Fruit fly (Drosophila melanogaster) whole organism, embryonic: ENCODE data around the gene Sr-CIII.

Experiments
- Atf6 ChIP-seq: fragments of 200-800 bp; sonication (Bioruptor generic); IDR thresholded peaks from 2 replicates; pipeline ENCODE4 v1.3.6; 2022; ENCODE audit warnings: missing biosample characterization, missing genetic modification characterization
- CG10654 ChIP-seq: fragments of 200-800 bp; sonication (Bioruptor generic); optimal IDR thresholded peaks from 2 replicates; lab custom pipeline; 2016; ENCODE audit warnings: missing biosample characterization, missing genetic modification characterization
- CG11093 ChIP-seq: fragments of 200-800 bp; sonication (Bioruptor generic); IDR thresholded peaks from 3 replicates; pipeline ENCODE4 v1.3.6; 2022; ENCODE audit warnings: missing biosample characterization, missing genetic modification characterization
- CG11456 ChIP-seq: fragments of 200-800 bp; sonication (Bioruptor generic); IDR thresholded peaks from 3 replicates; pipeline ENCODE4 v1.3.6; 2022; ENCODE audit warnings: missing biosample characterization, missing genetic modification characterization
- CG15601 ChIP-seq: fragments of 200-800 bp; sonication (Bioruptor generic); optimal IDR thresholded peaks from 3 replicates; lab custom pipeline; 2019; ENCODE audit warnings: missing biosample characterization, mild to moderate bottlenecking, missing genetic modification characterization, moderate library complexity
- CG17912 ChIP-seq: fragments of 200-800 bp; sonication (Bioruptor generic); optimal IDR thresholded peaks from 2 replicates; lab custom pipeline; 2018; ENCODE audit warnings: missing biosample characterization, mild to moderate bottlenecking, missing genetic modification characterization
- CG1792 ChIP-seq: fragments of 200-800 bp; sonication (Bioruptor generic); optimal IDR thresholded peaks from 2 replicates; lab custom pipeline; 2016; ENCODE audit warnings: missing biosample characterization, missing genetic modification characterization
- CG18262 ChIP-seq: fragments of 200-800 bp; optimal IDR thresholded peaks from 3 replicates; lab custom pipeline; 2019; ENCODE audit warnings: missing biosample characterization, mild to moderate bottlenecking, missing genetic modification characterization, moderate library complexity
- CG1832 ChIP-seq: fragments of 200-800 bp; sonication (Bioruptor generic); optimal IDR thresholded peaks from 2 replicates; lab custom pipeline; 2017; ENCODE audit warnings: missing biosample characterization, mild to moderate bottlenecking, missing genetic modification characterization, inconsistent platforms
- CG18476 ChIP-seq: fragments of 200-800 bp; sonication (Bioruptor generic); optimal IDR thresholded peaks from 2 replicates; lab custom pipeline; 2016; ENCODE audit warnings: missing biosample characterization, mild to moderate bottlenecking, missing genetic modification characterization
- CG2120 ChIP-seq: fragments of 200-800 bp; sonication (Bioruptor generic); optimal IDR thresholded peaks from 3 replicates; lab custom pipeline; 2016; ENCODE audit warnings: missing biosample characterization, missing genetic modification characterization
- CG2678 ChIP-seq: fragments of 200-800 bp; sonication (Bioruptor generic); optimal IDR thresholded peaks from 3 replicates; lab custom pipeline; 2019; ENCODE audit warnings: missing biosample characterization, mild to moderate bottlenecking, missing genetic modification characterization, moderate library complexity
- CG30403 ChIP-seq: fragments of 200-800 bp; sonication (Bioruptor generic); optimal IDR thresholded peaks from 3 replicates; lab custom pipeline; 2016; ENCODE audit warnings: missing biosample characterization, missing genetic modification characterization
- CG3407 ChIP-seq: fragments of 200-800 bp; sonication (Bioruptor generic); optimal IDR thresholded peaks from 2 replicates; lab custom pipeline; 2018; ENCODE audit warnings: missing biosample characterization, mild to moderate bottlenecking, missing genetic modification characterization
- CG34422 ChIP-seq: fragments of 200-800 bp; sonication (Bioruptor generic); IDR thresholded peaks from 3 replicates; pipeline ENCODE4 v1.3.6; 2022; ENCODE audit warnings: missing biosample characterization, missing genetic modification characterization
- CG4854 ChIP-seq: fragments of 200-800 bp; sonication (Bioruptor generic); optimal IDR thresholded peaks from 2 replicates; lab custom pipeline; 2016; ENCODE audit warnings: missing biosample characterization, missing genetic modification characterization, inconsistent platforms
- CG5953 ChIP-seq: fragments of 200-800 bp; sonication (Bioruptor generic); IDR thresholded peaks from 2 replicates; pipeline ENCODE4 v1.3.6; 2022; ENCODE audit warnings: missing biosample characterization, missing genetic modification characterization
- CG6254 ChIP-seq: fragments of 200-800 bp; sonication (Bioruptor generic); optimal IDR thresholded peaks from 3 replicates; lab custom pipeline; 2017; ENCODE audit warnings: mild to moderate bottlenecking, missing biosample characterization, missing genetic modification reagents, missing genetic modification characterization
- CG8388 ChIP-seq: fragments of 200-800 bp; sonication (Bioruptor generic); optimal IDR thresholded peaks from 2 replicates; lab custom pipeline; 2019; ENCODE audit warnings: missing biosample characterization, mild to moderate bottlenecking, missing genetic modification characterization, moderate library complexity
- CG8944 ChIP-seq: fragments of 200-800 bp; sonication (Bioruptor generic); optimal IDR thresholded peaks from 3 replicates; lab custom pipeline; 2016; ENCODE audit warnings: missing biosample characterization, missing genetic modification characterization
- CG9797 ChIP-seq: fragments of 200-800 bp; sonication (Bioruptor generic); optimal IDR thresholded peaks from 3 replicates; lab custom pipeline; 2018; ENCODE audit warnings: missing biosample characterization, mild to moderate bottlenecking, missing genetic modification characterization
- Dbx ChIP-seq: fragments of 200-800 bp; sonication (Bioruptor generic); IDR thresholded peaks from 3 replicates; pipeline ENCODE4 v1.3.6; 2022; ENCODE audit warnings: missing biosample characterization, missing genetic modification characterization
- Fer2 ChIP-seq: fragments of 200-800 bp; sonication (Bioruptor generic); optimal IDR thresholded peaks from 2 replicates; lab custom pipeline; 2018; ENCODE audit warnings: missing biosample characterization, mild to moderate bottlenecking, missing genetic modification characterization, moderate library complexity
- Fer3 ChIP-seq: fragments of 200-800 bp; sonication (Bioruptor generic); optimal IDR thresholded peaks from 2 replicates; lab custom pipeline; 2018; ENCODE audit warnings: missing biosample characterization, mild to moderate bottlenecking, missing genetic modification characterization, moderate library complexity
- HLH54F ChIP-seq: fragments of 200-800 bp; sonication (Bioruptor generic); optimal IDR thresholded peaks from 3 replicates; lab custom pipeline; 2016; ENCODE audit warnings: missing biosample characterization, missing genetic modification characterization
- Hsf ChIP-seq: fragments of 200-800 bp; sonication (Bioruptor generic); optimal IDR thresholded peaks from 3 replicates; lab custom pipeline; 2016; ENCODE audit warnings: missing biosample characterization, missing genetic modification characterization
- Mad ChIP-seq: fragments of 200-800 bp; sonication (Bioruptor generic); optimal IDR thresholded peaks from 2 replicates; lab custom pipeline; 2016; ENCODE audit warnings: missing biosample characterization, missing genetic modification characterization
- Myb ChIP-seq: fragments of 200-800 bp; sonication (Bioruptor generic); optimal IDR thresholded peaks from 2 replicates; lab custom pipeline; 2016; ENCODE audit warnings: missing biosample characterization, missing genetic modification characterization
- Nf-YB ChIP-seq: fragments of 200-800 bp; sonication (Bioruptor generic); optimal IDR thresholded peaks from 3 replicates; lab custom pipeline; 2019; ENCODE audit warnings: missing biosample characterization, mild to moderate bottlenecking, missing genetic modification characterization, moderate library complexity
- Optix ChIP-seq: fragments of 200-800 bp; sonication (Bioruptor generic); IDR thresholded peaks from 3 replicates; pipeline ENCODE4 v1.3.6; 2022; ENCODE audit warnings: missing biosample characterization, missing genetic modification characterization
- Ptx1 ChIP-seq: fragments of 200-800 bp; sonication (Bioruptor generic); IDR thresholded peaks from 2 replicates; pipeline ENCODE4 v1.3.6; 2022; ENCODE audit warnings: missing biosample characterization, missing genetic modification characterization
- Rfx ChIP-seq: fragments of 200-800 bp; sonication (Bioruptor generic); IDR thresholded peaks from 2 replicates; pipeline ENCODE4 v1.3.6; 2022; ENCODE audit warnings: missing biosample characterization, missing genetic modification characterization
- al ChIP-seq: fragments of 200-800 bp; sonication (Bioruptor generic); IDR thresholded peaks from 2 replicates; pipeline ENCODE4 v1.3.6; 2022; ENCODE audit warnings: missing biosample characterization, missing genetic modification characterization
- bab2 ChIP-seq: fragments of 200-800 bp; sonication (Bioruptor generic); optimal IDR thresholded peaks from 2 replicates; lab custom pipeline; 2016; ENCODE audit warnings: missing biosample characterization, missing genetic modification characterization
- br ChIP-seq: fragments of >200 bp; optimal IDR thresholded peaks from 2 replicates; lab custom pipeline; 2017
- cg ChIP-seq: fragments of 200-800 bp; sonication (Bioruptor generic); optimal IDR thresholded peaks from 3 replicates; lab custom pipeline; 2019; ENCODE audit warnings: missing biosample characterization, mild to moderate bottlenecking, missing genetic modification characterization, moderate library complexity
- hb ChIP-seq: fragments of 200-800 bp; sonication (Bioruptor generic); IDR thresholded peaks from 3 replicates; pipeline ENCODE4 v1.3.6; 2022; ENCODE audit warnings: missing biosample characterization, missing genetic modification characterization; ENCODE audit not compliant: partially characterized antibody
- hbn ChIP-seq: fragments of 200-800 bp; sonication (Bioruptor generic); IDR thresholded peaks from 2 replicates; pipeline ENCODE4 v1.3.6; 2022; ENCODE audit warnings: missing biosample characterization, missing genetic modification characterization; ENCODE audit not compliant: partially characterized antibody
- hkb ChIP-seq, 2 experiments: fragments of 200-800 bp in 1 of 2; fragments of >200 bp in 1 of 2; sonication (Bioruptor generic) in 1 of 2; IDR thresholded peaks in 1 of 2; optimal IDR thresholded peaks in 1 of 2; 2 replicates each; pipeline versions ENCODE4 v1.3.6 to Lab custom; 2017 to 2022; ENCODE audit warnings: missing biosample characterization in 1 of 2, missing genetic modification characterization in 1 of 2
- jing ChIP-seq: fragments of 200-800 bp; sonication (Bioruptor generic); optimal IDR thresholded peaks from 2 replicates; lab custom pipeline; 2018; ENCODE audit warnings: missing biosample characterization, mild to moderate bottlenecking, missing genetic modification characterization
- klu ChIP-seq: fragments of 200-800 bp; sonication (Bioruptor generic); IDR thresholded peaks from 2 replicates; pipeline ENCODE4 v1.3.6; 2022; ENCODE audit warnings: missing biosample characterization, missing genetic modification characterization
- maf-S ChIP-seq: fragments of 200-800 bp; sonication (Bioruptor generic); optimal IDR thresholded peaks from 2 replicates; lab custom pipeline; 2016; ENCODE audit warnings: missing biosample characterization, missing genetic modification characterization
- nmo ChIP-seq: fragments of 200-800 bp; sonication (Bioruptor generic); optimal IDR thresholded peaks from 2 replicates; lab custom pipeline; 2018; ENCODE audit warnings: missing biosample characterization, mild to moderate bottlenecking, missing genetic modification characterization, moderate library complexity
- repo ChIP-seq: fragments of 200-800 bp; sonication (Bioruptor generic); optimal IDR thresholded peaks from 2 replicates; lab custom pipeline; 2016; ENCODE audit warnings: missing biosample characterization, missing genetic modification characterization
- salm ChIP-seq: fragments of 200-800 bp; sonication (Bioruptor generic); optimal IDR thresholded peaks from 2 replicates; lab custom pipeline; 2018; ENCODE audit warnings: missing biosample characterization, mild to moderate bottlenecking, missing genetic modification characterization
- sima ChIP-seq: fragments of 200-800 bp; sonication (Bioruptor generic); optimal IDR thresholded peaks from 2 replicates; lab custom pipeline; 2016; ENCODE audit warnings: missing biosample characterization, missing genetic modification characterization
- sna ChIP-seq: fragments of 200-800 bp; sonication (Bioruptor generic); IDR thresholded peaks from 2 replicates; pipeline ENCODE4 v1.3.6; 2022; ENCODE audit warnings: missing biosample characterization, missing genetic modification characterization; ENCODE audit not compliant: partially characterized antibody
- twi ChIP-seq: fragments of 200-800 bp; optimal IDR thresholded peaks from 2 replicates; lab custom pipeline; 2019; ENCODE audit warnings: missing biosample characterization, mild to moderate bottlenecking, missing genetic modification characterization, moderate library complexity
- yki ChIP-seq: fragments of >200 bp; optimal IDR thresholded peaks from 3 replicates; lab custom pipeline; 2018
- zfh2 ChIP-seq: fragments of 200-800 bp; sonication (Bioruptor generic); optimal IDR thresholded peaks from 2 replicates; lab custom pipeline; 2016; ENCODE audit warnings: missing biosample characterization, missing genetic modification characterization

Sr-CIII gene

DNA sequence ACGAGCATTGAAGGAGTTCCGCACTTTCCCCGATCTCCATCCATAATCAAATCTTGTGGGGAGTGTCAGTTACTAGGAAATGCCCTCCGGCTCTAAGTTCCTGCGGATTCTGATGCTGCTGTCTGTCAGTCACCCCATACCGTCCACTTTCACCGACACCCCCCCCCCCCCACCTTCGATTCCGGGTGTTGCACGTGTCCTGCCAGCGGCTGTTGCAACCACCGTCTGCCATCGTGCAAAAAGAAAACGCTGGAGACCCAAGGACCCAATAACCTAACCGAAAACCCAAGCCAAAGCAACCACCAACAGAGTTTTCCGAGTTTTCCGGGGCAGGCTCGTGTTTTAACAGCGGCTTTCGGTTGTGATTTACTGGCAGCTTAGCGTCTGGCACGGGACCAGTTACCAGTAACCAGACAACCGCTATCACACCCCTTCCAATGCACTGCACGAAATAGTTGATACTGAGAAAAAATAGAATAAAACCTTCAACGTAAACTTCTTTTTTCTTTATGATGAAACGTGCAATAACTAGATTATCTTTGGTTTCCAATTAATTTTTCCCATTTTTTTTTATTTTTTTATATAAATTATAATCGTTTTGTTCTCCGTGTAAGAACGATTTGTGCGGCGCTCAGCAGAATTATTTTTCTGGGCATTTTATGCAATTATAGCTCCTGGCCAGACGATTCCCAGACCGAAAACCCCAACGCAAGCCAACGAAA, 4.6 kb downstream of the Sr-CIII start (continued):
- peak; percentile 1 for TF ChIP-seq CG4854
- TF ChIP-seq sna (GFP tag; lab: Robert Waterston, UW) = no peak
- peak; percentile 45 for TF ChIP-seq salm (tag; lab: Kevin White, UChicago)
- peak; percentile 39 for TF ChIP-seq Nf-YB (GFP tag; lab: Kevin White, UChicago)
- TF ChIP-seq nmo = peak; percentile 71
- TF ChIP-seq Atf6 (GFP tag; lab: Robert Waterston, UW) = no peak
- no peak for TF ChIP-seq HLH54F (GFP tag; lab: Kevin White, UChicago)
- TF ChIP-seq repo (GFP tag; lab: Kevin White, UChicago) = no peak
- peak; percentile 66 for TF ChIP-seq CG8388 (GFP tag; lab: Kevin White, UChicago)
- TF ChIP-seq CG30403 (GFP tag; lab: Kevin White, UChicago) = peak; percentile 59
- peak; percentile 13 for TF ChIP-seq twi (tag; lab: Kevin White, UChicago)
- TF ChIP-seq CG6254 (GFP tag; lab: Kevin White, UChicago) = peak; percentile 74
- TF ChIP-seq cg (GFP tag; lab: Kevin White, UChicago) = no peak
- peak; percentile 41 for TF ChIP-seq CG10654 (GFP tag; lab: Kevin White, UChicago)
- peak; percentile 56 for TF ChIP-seq bab2 (GFP tag; lab: Kevin White, UChicago)
- peak; percentile 82 for TF ChIP-seq CG2678 (tag; lab: Kevin White, UChicago)
- TF ChIP-seq CG8944 (GFP tag; lab: Kevin White, UChicago) = no peak
- TF ChIP-seq CG17912 = no peak
- no peak for TF ChIP-seq yki (lab: Kevin White, UChicago)
- no peak for TF ChIP-seq maf-S (GFP tag; lab: Kevin White, UChicago)
- TF ChIP-seq Fer2 (tag; lab: Kevin White, UChicago) = peak; percentile 32
- no peak for TF ChIP-seq al (GFP tag; lab: Robert Waterston, UW)
- no peak for TF ChIP-seq hb (GFP tag; lab: Robert Waterston, UW)
- 0 out of 3 replicates have a peak, but pooled peaks have one; percentile 36 for TF ChIP-seq Dbx (GFP tag; lab: Robert Waterston, UW)
- peak; percentile 23 for TF ChIP-seq Mad (GFP tag; lab: Kevin White, UChicago)
- TF ChIP-seq Optix (GFP tag; lab: Robert Waterston, UW) = no peak
- no peak for TF ChIP-seq hbn (GFP tag; lab: Robert Waterston, UW)
- TF ChIP-seq CG9797 = no peak
- TF ChIP-seq jing (GFP tag; lab: Kevin White, UChicago) = no peak
- TF ChIP-seq CG11456 (GFP tag; lab: Robert Waterston, UW) = no peak
- peak; percentile 34 for TF ChIP-seq Hsf (GFP tag; lab: Kevin White, UChicago)
- no peak for TF ChIP-seq br (lab: Kevin White, UChicago)
- peak; percentile 35; the same call in 1 of the 3 replicates for TF ChIP-seq CG34422 (GFP tag; lab: Robert Waterston, UW)
- TF ChIP-seq hkb (optimal IDR thresholded peaks at IDR 0.05; lab: Kevin White, UChicago) = no peak
- TF ChIP-seq hkb (GFP tag; IDR thresholded peaks at IDR 0.05; lab: Robert Waterston, UW) = peak; percentile 56
- TF ChIP-seq zfh2 (GFP tag; lab: Kevin White, UChicago) = no peak
- no peak for TF ChIP-seq CG1792 (GFP tag; lab: Kevin White, UChicago)
- TF ChIP-seq Ptx1 (GFP tag; lab: Robert Waterston, UW) = peak; percentile 62
- TF ChIP-seq sima (GFP tag; lab: Kevin White, UChicago) = no peak
- peak; percentile 56 for TF ChIP-seq Fer3 (tag; lab: Kevin White, UChicago)
- TF ChIP-seq CG18262 = peak; percentile 85
- TF ChIP-seq CG18476 (GFP tag; lab: Kevin White, UChicago) = peak; percentile 38
- TF ChIP-seq klu (GFP tag; lab: Robert Waterston, UW) = no peak
- TF ChIP-seq Myb (GFP tag; lab: Kevin White, UChicago) = no peak
- peak; percentile 73 for TF ChIP-seq CG15601 (tag; lab: Kevin White, UChicago)
- TF ChIP-seq CG1832 (GFP tag; lab: Kevin White, UChicago) = no peak
- peak; percentile 34 for TF ChIP-seq CG2120
- TF ChIP-seq CG3407 (GFP tag; lab: Kevin White, UChicago) = peak; percentile 57
- no peak for TF ChIP-seq CG5953 (GFP tag; lab: Robert Waterston, UW)
- TF ChIP-seq CG11093 (GFP tag; lab: Robert Waterston, UW) = 0 out of 3 replicates have a peak, but pooled peaks have one; percentile 41
- TF ChIP-seq Rfx (GFP tag; lab: Robert Waterston, UW) = 0 out of 2 replicates have a peak, but pooled peaks have one; percentile 22
